Worm (Caenorhabditis elegans) whole organism, mixed stage, embryonic: Measurements from ENCODE around the gene lin-8.

ENCODE experiments used
- lsy-2 ChIP-seq: fragments of 150-350 bp; optimal IDR thresholded peaks from 2 replicates; lab custom pipeline; 2014; ENCODE audit warnings: missing biosample characterization, missing genetic modification characterization
- mab-5 ChIP-seq: fragments of 150-350 bp; optimal IDR thresholded peaks from 2 replicates; lab custom pipeline; 2014; ENCODE audit warnings: missing biosample characterization, missing genetic modification characterization
- mep-1 ChIP-seq: fragments of 150-350 bp; optimal IDR thresholded peaks from 2 replicates; lab custom pipeline; 2017; ENCODE audit warnings: missing biosample characterization, missing genetic modification reagents, missing genetic modification characterization, inconsistent platforms
- sptf-1 ChIP-seq: sonication (generic microtip); optimal IDR thresholded peaks from 2 replicates; lab custom pipeline; 2017; ENCODE audit warnings: mild to moderate bottlenecking, missing genetic modification characterization, moderate library complexity, missing compliant biosample characterization
- unc-62 ChIP-seq: fragments of 150-350 bp; optimal IDR thresholded peaks from 2 replicates; lab custom pipeline; 2014; ENCODE audit warnings: missing biosample characterization, missing genetic modification reagents, missing genetic modification characterization
- ztf-11 ChIP-seq: fragments of 150-350 bp; optimal IDR thresholded peaks from 2 replicates; lab custom pipeline; 2014; ENCODE audit warnings: missing biosample characterization, missing genetic modification characterization

ce11 chrII:3071012-3071749 is 14.6 kb downstream of the lin-8 start, which contains the start of gene Y25C1A.7:
- no peak for TF ChIP-seq mep-1 (tag; lab: Kevin White, UChicago)
- no peak for TF ChIP-seq mab-5 (tag; lab: Kevin White, UChicago)
- no peak for TF ChIP-seq unc-62 (GFP tag; lab: Kevin White, UChicago)
- TF ChIP-seq lsy-2 (tag; lab: Kevin White, UChicago): no peak
- no peak for TF ChIP-seq ztf-11 (tag; lab: Kevin White, UChicago)
- TF ChIP-seq sptf-1 (tag; lab: Kevin White, UChicago): no peak
